Worm (Caenorhabditis elegans): ENCODE measurements around the gene K08D10.13.

The K08D10.13 gene

DNA sequence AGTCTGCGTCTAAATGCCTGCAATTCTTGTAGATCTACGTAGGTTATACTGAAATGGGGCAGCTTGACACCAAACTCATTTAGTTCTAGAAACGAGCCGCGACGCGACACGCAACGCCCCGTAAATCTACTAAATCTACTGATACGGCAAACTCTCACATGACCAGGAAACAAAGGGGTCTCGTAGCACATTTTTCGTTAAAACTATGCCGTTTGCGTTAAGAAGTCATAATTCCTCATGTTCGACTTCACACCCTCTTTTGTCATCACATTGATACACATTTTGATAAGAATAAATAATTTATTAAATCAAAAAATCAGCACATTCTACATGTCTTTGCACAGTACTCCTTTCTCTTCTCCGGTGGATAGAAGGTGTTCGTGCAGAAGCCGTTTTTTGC, 50.3 kb downstream of the K08D10.13 start:
- TF ChIP-seq nhr-28 (tag; optimal IDR thresholded peaks at IDR 0.05) (no peak), aha-1 (tag) (no peak), nhr-76 (tag; optimal IDR thresholded peaks at IDR 0.05) (no peak), hlh-11 (tag; optimal IDR thresholded peaks at IDR 0.05) (peak; percentile 28), spr-1 (tag; optimal IDR thresholded peaks at IDR 0.05) (no peak), unc-62 (GFP tag; optimal IDR thresholded peaks at IDR 0.05 in 1 of 2) (no peak), unc-62 (tag; optimal IDR thresholded peaks at IDR 0.05) (no peak), gei-8 (GFP tag; optimal IDR thresholded peaks at IDR 0.05) (no peak), dmd-6 (GFP tag; IDR thresholded peaks at IDR 0.05) (peak; percentile 23; the same call in 1 of the 2 replicates), F26F4.8 (GFP tag; conservative IDR thresholded peaks at IDR 0.05) (no peak), Y105C5A.15 (GFP tag; IDR thresholded peaks at IDR 0.05) (no peak), lin-1 (GFP tag; IDR thresholded peaks at IDR 0.05) (no peak), Y75B8A.6 (GFP tag; IDR thresholded peaks at IDR 0.05) (no peak), hif-1 (tag; optimal IDR thresholded peaks at IDR 0.05) (no peak), pqm-1 (tag; optimal IDR thresholded peaks at IDR 0.05) (peak; percentile 43), nhr-41 (GFP tag; IDR thresholded peaks at IDR 0.05) (no peak), saeg-2 (GFP tag; IDR thresholded peaks at IDR 0.05) (no peak), nhr-25 (tag; optimal IDR thresholded peaks at IDR 0.05; ENCODE audit: borderline replicate concordance, insufficient read depth) (no peak), nhr-11 (tag; optimal IDR thresholded peaks at IDR 0.05) (no peak), zip-2 (tag; optimal IDR thresholded peaks at IDR 0.05) (no peak), duxl-1 (tag; optimal IDR thresholded peaks at IDR 0.05; ENCODE audit: poor library complexity) (no peak)

All from whole organism, L4 larva.